Fruit fly (Drosophila melanogaster) whole organism, embryonic: ENCODE measurements around the gene CG10477.
A peak's percentile ranks its signal among the peaks of the same experiment; 100 is the strongest.

Experiments
- ATbp ChIP-seq: fragments of 200-800 bp; sonication (Bioruptor generic); optimal IDR thresholded peaks from 2 replicates; lab custom pipeline; 2017; ENCODE audit warnings: missing biosample characterization, mild to moderate bottlenecking, missing genetic modification characterization, missing genetic modification reagents
- Blimp-1 ChIP-seq: fragments of 200-800 bp; sonication (Bioruptor generic); optimal IDR thresholded peaks from 3 replicates; lab custom pipeline; 2018; ENCODE audit warnings: missing biosample characterization, missing genetic modification characterization, mild to moderate bottlenecking, moderate library complexity, missing genetic modification reagents
- CG11398 ChIP-seq: fragments of 200-800 bp; sonication (Bioruptor generic); optimal IDR thresholded peaks from 2 replicates; lab custom pipeline; 2016; ENCODE audit warnings: missing biosample characterization, missing genetic modification characterization
- CG12744 ChIP-seq: fragments of 200-800 bp; sonication (Bioruptor generic); optimal IDR thresholded peaks from 2 replicates; lab custom pipeline; 2016; ENCODE audit warnings: missing biosample characterization, missing genetic modification characterization
- CG14050 ChIP-seq: fragments of 200-800 bp; sonication (Bioruptor generic); IDR thresholded peaks from 3 replicates; pipeline ENCODE4 v1.3.6; 2022; ENCODE audit warnings: missing biosample characterization, missing genetic modification characterization
- CG15696 ChIP-seq: fragments of 200-800 bp; sonication (Bioruptor generic); optimal IDR thresholded peaks from 2 replicates; lab custom pipeline; 2019; ENCODE audit warnings: missing biosample characterization, mild to moderate bottlenecking, missing genetic modification characterization, moderate library complexity
- CG16779 ChIP-seq: fragments of 200-800 bp; sonication (Bioruptor generic); IDR thresholded peaks from 2 replicates; pipeline ENCODE4 v1.3.6; 2022; ENCODE audit warnings: missing biosample characterization, missing genetic modification characterization
- CG17361 ChIP-seq: fragments of 200-800 bp; sonication (Bioruptor generic); IDR thresholded peaks from 3 replicates; pipeline ENCODE4 v1.3.6; 2022; ENCODE audit warnings: missing biosample characterization, missing genetic modification characterization
- CG17385 ChIP-seq: fragments of 200-800 bp; sonication (Bioruptor generic); optimal IDR thresholded peaks from 3 replicates; lab custom pipeline; 2018; ENCODE audit warnings: missing biosample characterization, mild to moderate bottlenecking, missing genetic modification characterization
- CG17612 ChIP-seq: fragments of 200-800 bp; sonication (Bioruptor generic); IDR thresholded peaks from 2 replicates; pipeline ENCODE4 v1.3.6; 2022; ENCODE audit warnings: missing biosample characterization, missing genetic modification characterization
- CG18599 ChIP-seq: fragments of 200-800 bp; sonication (Bioruptor generic); optimal IDR thresholded peaks from 3 replicates; lab custom pipeline; 2017; ENCODE audit warnings: missing biosample characterization, missing genetic modification characterization, mild to moderate bottlenecking, moderate library complexity, missing genetic modification reagents
- CG18619 ChIP-seq: fragments of 200-800 bp; sonication (Bioruptor generic); optimal IDR thresholded peaks from 3 replicates; lab custom pipeline; 2017; ENCODE audit warnings: missing biosample characterization, mild to moderate bottlenecking, missing genetic modification characterization
- CG18764 ChIP-seq: fragments of 200-800 bp; sonication (Bioruptor generic); optimal IDR thresholded peaks from 3 replicates; lab custom pipeline; 2016; ENCODE audit warnings: missing biosample characterization, missing genetic modification characterization
- CG2129 ChIP-seq: fragments of 200-800 bp; sonication (Bioruptor generic); IDR thresholded peaks from 2 replicates; pipeline ENCODE4 v1.3.6; 2022; ENCODE audit warnings: missing biosample characterization, missing genetic modification characterization; ENCODE audit not compliant: partially characterized antibody
- CG30020 ChIP-seq: fragments of 200-800 bp; optimal IDR thresholded peaks from 2 replicates; lab custom pipeline; 2019; ENCODE audit warnings: missing biosample characterization, mild to moderate bottlenecking, missing genetic modification characterization, moderate library complexity
- CG31365 ChIP-seq: fragments of 200-800 bp; sonication (Bioruptor generic); optimal IDR thresholded peaks from 2 replicates; lab custom pipeline; 2018; ENCODE audit warnings: missing biosample characterization, mild to moderate bottlenecking, missing genetic modification characterization
- CG33213 ChIP-seq: fragments of 200-800 bp; sonication (Bioruptor generic); optimal IDR thresholded peaks from 3 replicates; lab custom pipeline; 2016; ENCODE audit warnings: missing biosample characterization, missing genetic modification characterization
- CG4328 ChIP-seq: fragments of 200-800 bp; sonication (Bioruptor generic); optimal IDR thresholded peaks from 3 replicates; lab custom pipeline; 2017; ENCODE audit warnings: missing biosample characterization, missing genetic modification reagents, missing genetic modification characterization
- CG4854 ChIP-seq: fragments of 200-800 bp; sonication (Bioruptor generic); optimal IDR thresholded peaks from 2 replicates; lab custom pipeline; 2016; ENCODE audit warnings: missing biosample characterization, missing genetic modification characterization, inconsistent platforms
- CG6683 ChIP-seq: fragments of 200-800 bp; sonication (Bioruptor generic); optimal IDR thresholded peaks from 2 replicates; lab custom pipeline; 2017; ENCODE audit warnings: missing biosample characterization, mild to moderate bottlenecking, missing genetic modification characterization, missing genetic modification reagents
- CHES-1-like ChIP-seq: fragments of 200-800 bp; sonication (Bioruptor generic); optimal IDR thresholded peaks from 2 replicates; lab custom pipeline; 2016; ENCODE audit warnings: missing biosample characterization, missing genetic modification characterization
- Dll ChIP-seq: fragments of 200-800 bp; sonication (Bioruptor generic); IDR thresholded peaks from 4 replicates; pipeline ENCODE4 v1.3.6; 2022; ENCODE audit warnings: missing biosample characterization, missing genetic modification characterization; ENCODE audit not compliant: partially characterized antibody
- Dref ChIP-seq: fragments of 200-800 bp; sonication (Bioruptor generic); IDR thresholded peaks from 2 replicates; pipeline ENCODE4 v1.3.6; 2022; ENCODE audit warnings: missing biosample characterization, missing genetic modification characterization
- Ets97D ChIP-seq: fragments of 200-800 bp; sonication (Bioruptor generic); optimal IDR thresholded peaks from 3 replicates; lab custom pipeline; 2016; ENCODE audit warnings: missing biosample characterization, missing genetic modification characterization
- HLHmδ ChIP-seq: fragments of 200-800 bp; sonication (Bioruptor generic); optimal IDR thresholded peaks from 2 replicates; lab custom pipeline; 2018; ENCODE audit warnings: missing biosample characterization, mild to moderate bottlenecking, missing genetic modification characterization, moderate library complexity
- HmgZ ChIP-seq: fragments of 200-800 bp; sonication (Bioruptor generic); optimal IDR thresholded peaks from 2 replicates; lab custom pipeline; 2018; ENCODE audit warnings: missing biosample characterization, mild to moderate bottlenecking, missing genetic modification characterization
- Hmr ChIP-seq: fragments of 200-800 bp; sonication (Bioruptor generic); optimal IDR thresholded peaks from 3 replicates; lab custom pipeline; 2017; ENCODE audit warnings: mild to moderate bottlenecking, missing biosample characterization, missing genetic modification reagents, missing genetic modification characterization
- Hr78 ChIP-seq, 2 experiments: fragments of 200-800 bp in 1 of 2; fragments of >200 bp in 1 of 2; sonication (Bioruptor generic) in 1 of 2; optimal IDR thresholded peaks; 2 replicates each; lab custom pipeline; 2017 to 2019; ENCODE audit warnings: missing biosample characterization in 2 of 2, missing genetic modification characterization in 2 of 2, mild to moderate bottlenecking in 1 of 2, moderate library complexity in 1 of 2
- Lim3 ChIP-seq: fragments of 200-800 bp; sonication (Bioruptor generic); IDR thresholded peaks from 2 replicates; pipeline ENCODE4 v1.3.6; 2022; ENCODE audit warnings: missing biosample characterization, missing genetic modification characterization
- Mrtf ChIP-seq: fragments of 200-800 bp; sonication (Bioruptor generic); IDR thresholded peaks from 3 replicates; pipeline ENCODE4 v1.3.6; 2022; ENCODE audit warnings: missing biosample characterization, missing genetic modification characterization
- Opbp ChIP-seq: fragments of 200-800 bp; sonication (Bioruptor generic); IDR thresholded peaks from 3 replicates; pipeline ENCODE4 v1.3.6; 2022; ENCODE audit warnings: missing biosample characterization, missing genetic modification characterization; ENCODE audit not compliant: partially characterized antibody
- bcd ChIP-seq: fragments of 200-800 bp; sonication (Bioruptor generic); optimal IDR thresholded peaks from 2 replicates; lab custom pipeline; 2017; ENCODE audit warnings: missing biosample characterization, mild to moderate bottlenecking, missing genetic modification characterization
- cato ChIP-seq: fragments of 200-800 bp; sonication (Bioruptor generic); optimal IDR thresholded peaks from 2 replicates; lab custom pipeline; 2016; ENCODE audit warnings: missing biosample characterization, missing genetic modification characterization, borderline replicate concordance
- dan ChIP-seq: fragments of 200-800 bp; sonication (Bioruptor generic); IDR thresholded peaks from 2 replicates; pipeline ENCODE4 v1.3.6; 2022; ENCODE audit warnings: missing biosample characterization, missing genetic modification characterization
- dmrt11E ChIP-seq: fragments of 200-800 bp; sonication (Bioruptor generic); optimal IDR thresholded peaks from 3 replicates; lab custom pipeline; 2018; ENCODE audit warnings: missing biosample characterization, mild to moderate bottlenecking, missing genetic modification characterization, moderate library complexity
- emc ChIP-seq: fragments of 200-800 bp; sonication (Bioruptor generic); optimal IDR thresholded peaks from 2 replicates; lab custom pipeline; 2016; ENCODE audit warnings: missing biosample characterization, missing genetic modification characterization
- fd96Cb ChIP-seq: fragments of 200-800 bp; sonication (Bioruptor generic); optimal IDR thresholded peaks from 2 replicates; lab custom pipeline; 2018; ENCODE audit warnings: missing biosample characterization, mild to moderate bottlenecking, missing genetic modification characterization, moderate library complexity
- gfzf ChIP-seq: fragments of 200-800 bp; sonication (Bioruptor generic); optimal IDR thresholded peaks from 2 replicates; lab custom pipeline; 2016; ENCODE audit warnings: missing biosample characterization, mild to moderate bottlenecking, missing genetic modification characterization, moderate library complexity
- grn ChIP-seq: fragments of 200-800 bp; sonication (Bioruptor generic); optimal IDR thresholded peaks from 3 replicates; lab custom pipeline; 2017; ENCODE audit warnings: missing biosample characterization, missing genetic modification characterization
- gsb-n ChIP-seq: fragments of 200-800 bp; sonication (Bioruptor generic); optimal IDR thresholded peaks from 3 replicates; lab custom pipeline; 2018; ENCODE audit warnings: missing biosample characterization, mild to moderate bottlenecking, missing genetic modification characterization
- hbn ChIP-seq: fragments of 200-800 bp; sonication (Bioruptor generic); IDR thresholded peaks from 2 replicates; pipeline ENCODE4 v1.3.6; 2022; ENCODE audit warnings: missing biosample characterization, missing genetic modification characterization; ENCODE audit not compliant: partially characterized antibody
- jigr1 ChIP-seq: fragments of 200-800 bp; sonication (Bioruptor generic); IDR thresholded peaks from 3 replicates; pipeline ENCODE4 v1.3.6; 2022; ENCODE audit warnings: missing biosample characterization, missing genetic modification characterization
- kni ChIP-seq: fragments of 200-800 bp; sonication (Bioruptor generic); optimal IDR thresholded peaks from 3 replicates; lab custom pipeline; 2017; ENCODE audit warnings: mild to moderate bottlenecking, missing biosample characterization, missing genetic modification reagents, missing genetic modification characterization
- org-1 ChIP-seq: fragments of 200-800 bp; sonication (Bioruptor generic); optimal IDR thresholded peaks from 2 replicates; lab custom pipeline; 2017; ENCODE audit warnings: missing biosample characterization, missing genetic modification characterization
- rib ChIP-seq: fragments of 200-800 bp; sonication (Bioruptor generic); IDR thresholded peaks from 2 replicates; pipeline ENCODE4 v1.3.6; 2022; ENCODE audit warnings: missing biosample characterization, missing genetic modification characterization
- row ChIP-seq: fragments of 200-800 bp; sonication (Bioruptor generic); IDR thresholded peaks from 3 replicates; pipeline ENCODE4 v1.3.6; 2022; ENCODE audit warnings: missing biosample characterization, missing genetic modification characterization
- sna ChIP-seq: fragments of 200-800 bp; sonication (Bioruptor generic); IDR thresholded peaks from 2 replicates; pipeline ENCODE4 v1.3.6; 2022; ENCODE audit warnings: missing biosample characterization, missing genetic modification characterization; ENCODE audit not compliant: partially characterized antibody
- stwl ChIP-seq: fragments of 200-800 bp; sonication (Bioruptor generic); optimal IDR thresholded peaks from 3 replicates; lab custom pipeline; 2018; ENCODE audit warnings: missing biosample characterization, mild to moderate bottlenecking, missing genetic modification characterization, moderate library complexity
- usp ChIP-seq: fragments of >200 bp; optimal IDR thresholded peaks from 2 replicates; lab custom pipeline; 2017; ENCODE audit warnings: missing biosample characterization, missing genetic modification characterization
- vvl ChIP-seq: fragments of 200-800 bp; sonication (Bioruptor generic); IDR thresholded peaks from 2 replicates; pipeline ENCODE4 v1.3.6; 2022; ENCODE audit warnings: missing biosample characterization, missing genetic modification characterization
- wor ChIP-seq: fragments of 200-800 bp; sonication (Bioruptor generic); IDR thresholded peaks from 2 replicates; pipeline ENCODE4 v1.3.6; 2022; ENCODE audit warnings: missing biosample characterization, missing genetic modification characterization

Gene CG10477

dm6 chr3L:5987637-5988036 lies 46.8 kb downstream of the CG10477 start (continued):
- TF ChIP-seq CHES-1-like (GFP tag; lab: Kevin White, UChicago) (no peak), fd96Cb (tag; lab: Kevin White, UChicago) (peak; percentile 57), CG17361 (peak; percentile 59), Lim3 (GFP tag; lab: Robert Waterston, UW) (no peak), stwl (tag; lab: Kevin White, UChicago) (peak; percentile 3), HmgZ (tag; lab: Kevin White, UChicago) (no peak), CG14050 (GFP tag; lab: Robert Waterston, UW) (no peak), CG17385 (GFP tag; lab: Kevin White, UChicago) (peak; percentile 45), CG16779 (GFP tag; lab: Robert Waterston, UW) (no peak), CG11398 (peak; percentile 24), hbn (GFP tag; lab: Robert Waterston, UW) (no peak), Ets97D (GFP tag; lab: Kevin White, UChicago) (no peak), Hmr (GFP tag; lab: Kevin White, UChicago) (no peak), CG15696 (peak; percentile 85), gsb-n (peak; percentile 25), dmrt11E (tag; lab: Kevin White, UChicago) (peak; percentile 85), ATbp (GFP tag; lab: Kevin White, UChicago) (peak; percentile 30), Dref (GFP tag; lab: Robert Waterston, UW) (no peak), Hr78 (GFP tag; optimal IDR thresholded peaks at IDR 0.05; lab: Kevin White, UChicago) (no peak), grn (no peak), jigr1 (GFP tag; lab: Robert Waterston, UW) (no peak), CG30020 (tag; lab: Kevin White, UChicago) (peak; percentile 6), CG4854 (GFP tag; lab: Kevin White, UChicago) (no peak), emc (GFP tag; lab: Kevin White, UChicago) (no peak), HLHmδ (GFP tag; lab: Kevin White, UChicago) (no peak), dan (GFP tag; lab: Robert Waterston, UW) (0 out of 2 replicates have a peak, but pooled peaks have one; percentile 34), kni (GFP tag; lab: Kevin White, UChicago) (no peak), CG18764 (GFP tag; lab: Kevin White, UChicago) (no peak), bcd (GFP tag; lab: Kevin White, UChicago) (peak; percentile 22), Opbp (GFP tag; lab: Robert Waterston, UW) (no peak), Mrtf (GFP tag; lab: Robert Waterston, UW) (no peak), CG4328 (GFP tag; lab: Kevin White, UChicago) (no peak), CG31365 (no peak), Dll (GFP tag; lab: Robert Waterston, UW) (no peak), CG33213 (no peak), usp (no peak), row (GFP tag; lab: Robert Waterston, UW) (peak; percentile 67), CG12744 (no peak), CG18599 (GFP tag; lab: Kevin White, UChicago) (peak; percentile 32), rib (GFP tag; lab: Robert Waterston, UW) (no peak), cato (peak; percentile 16), org-1 (GFP tag; lab: Kevin White, UChicago) (peak; percentile 14), sna (no peak), CG17612 (GFP tag; lab: Robert Waterston, UW) (no peak), vvl (GFP tag; lab: Robert Waterston, UW) (peak; percentile 52), Blimp-1 (GFP tag; lab: Kevin White, UChicago) (peak; percentile 65), CG2129 (no peak), gfzf (no peak), CG18619 (GFP tag; lab: Kevin White, UChicago) (peak; percentile 16), CG6683 (no peak), wor (GFP tag; lab: Robert Waterston, UW) (no peak)
